Fruit fly (Drosophila melanogaster): Measurements from ENCODE around the gene CG33986.

CG33986 gene

DNA sequence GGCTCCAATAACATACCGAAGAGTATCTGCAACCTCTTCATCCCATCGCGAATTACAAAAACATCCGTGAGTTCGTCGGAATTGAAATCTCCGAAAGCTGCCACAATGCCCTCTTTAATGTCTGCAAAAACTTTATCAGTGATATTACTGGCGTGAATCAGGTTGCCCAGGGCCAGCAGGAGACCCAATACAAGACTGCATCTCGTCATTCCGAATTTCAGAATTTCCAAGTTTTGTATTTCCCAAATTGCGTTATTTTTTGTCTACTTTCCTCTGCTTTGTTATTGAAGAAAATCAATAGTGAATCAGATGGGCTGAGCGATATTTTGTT, 37.6 kb upstream of the CG33986 start:
- TF ChIP-seq CG32121 (GFP tag; IDR thresholded peaks at IDR 0.05), result no peak
- TF ChIP-seq CG8159 (tag; optimal IDR thresholded peaks at IDR 0.05), result no peak
- TF ChIP-seq CG9948 (tag; optimal IDR thresholded peaks at IDR 0.05), result no peak
- TF ChIP-seq CG13204 (GFP tag; optimal IDR thresholded peaks at IDR 0.05), result no peak
- TF ChIP-seq CG17806 (tag; optimal IDR thresholded peaks at IDR 0.05), result no peak
- TF ChIP-seq D1 (tag; optimal IDR thresholded peaks at IDR 0.05), result no peak
- TF ChIP-seq CG10348 (GFP tag; IDR thresholded peaks at IDR 0.05), result no peak
- no peak for TF ChIP-seq fd96Ca (GFP tag; IDR thresholded peaks at IDR 0.05)
- TF ChIP-seq CG12605 (GFP tag; IDR thresholded peaks at IDR 0.05), result no peak
- no peak for TF ChIP-seq Pif1A (GFP tag; optimal IDR thresholded peaks at IDR 0.05)
- no peak for TF ChIP-seq Pif1B (GFP tag; optimal IDR thresholded peaks at IDR 0.05)
- TF ChIP-seq CG34367 (tag; optimal IDR thresholded peaks at IDR 0.05), result no peak
- TF ChIP-seq CG4496 (GFP tag; IDR thresholded peaks at IDR 0.05), result no peak; the same call in 2 of the 3 replicates
- TF ChIP-seq Snoo (tag; optimal IDR thresholded peaks at IDR 0.05), result no peak
- TF ChIP-seq EcR (GFP tag; optimal IDR thresholded peaks at IDR 0.05), result no peak
- TF ChIP-seq Ets98B (GFP tag; IDR thresholded peaks at IDR 0.05), result no peak
- no peak for TF ChIP-seq rn (GFP tag; IDR thresholded peaks at IDR 0.05)
- TF ChIP-seq CG14655 (GFP tag; optimal IDR thresholded peaks at IDR 0.05), result no peak
- no peak for TF ChIP-seq CG15710 (tag; optimal IDR thresholded peaks at IDR 0.05)

DNA sequence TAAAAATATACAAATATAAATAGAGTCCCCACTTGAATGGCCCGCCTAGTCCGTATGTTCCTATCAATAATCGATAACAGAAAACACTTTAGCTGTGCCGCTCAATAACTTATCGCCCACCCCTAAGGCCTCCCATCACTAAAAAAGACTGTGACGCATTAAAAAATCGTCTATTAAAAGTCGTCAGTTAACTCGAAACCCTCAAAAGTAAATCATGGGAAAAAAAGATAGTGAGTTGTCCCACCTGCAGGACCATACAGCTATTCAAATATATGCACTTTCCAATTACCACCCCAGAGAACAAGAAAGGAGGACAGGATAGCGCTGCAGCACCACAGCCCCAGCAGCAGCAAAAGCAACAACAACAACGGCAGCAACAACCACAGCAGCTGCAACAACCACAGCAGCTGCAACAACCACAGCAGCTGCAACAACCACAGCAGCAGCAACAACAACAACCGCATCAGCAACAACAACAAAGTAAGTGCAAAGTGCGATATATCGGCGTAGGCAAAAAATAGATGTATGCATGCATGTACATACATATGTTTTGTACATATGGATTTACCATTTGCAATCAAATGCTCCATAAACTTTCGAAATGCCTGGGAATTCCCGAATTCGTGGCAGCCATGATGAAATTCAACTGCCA, 29.1 kb upstream of the CG33986 start, which contains the start of gene AGO2:
Gene AGO2, plus strand, starts transcription at position 121 of the 652 bp plus-strand sequence.
- TF ChIP-seq CG12605 (GFP tag; IDR thresholded peaks at IDR 0.05) (peak; percentile 92), CG8301 (tag; optimal IDR thresholded peaks at IDR 0.05) (peak; percentile 90), Pif1A (GFP tag; optimal IDR thresholded peaks at IDR 0.05) (peak; percentile 89), CG8159 (tag; optimal IDR thresholded peaks at IDR 0.05) (peak; percentile 75), Snoo (tag; optimal IDR thresholded peaks at IDR 0.05) (no peak), CG32121 (GFP tag; IDR thresholded peaks at IDR 0.05) (peak; percentile 93), CG10348 (GFP tag; IDR thresholded peaks at IDR 0.05) (no peak), CG13204 (GFP tag; optimal IDR thresholded peaks at IDR 0.05) (no peak), CG15710 (tag; optimal IDR thresholded peaks at IDR 0.05) (peak; percentile 25), Ets98B (GFP tag; IDR thresholded peaks at IDR 0.05) (peak; percentile 94), CG34367 (tag; optimal IDR thresholded peaks at IDR 0.05) (no peak), gl (tag; optimal IDR thresholded peaks at IDR 0.05) (peak; percentile 99), Pif1B (GFP tag; optimal IDR thresholded peaks at IDR 0.05) (no peak), rn (GFP tag; IDR thresholded peaks at IDR 0.05) (peak; percentile 82), CG4496 (GFP tag; IDR thresholded peaks at IDR 0.05) (peak; percentile 96), CG17806 (tag; optimal IDR thresholded peaks at IDR 0.05) (no peak), D1 (tag; optimal IDR thresholded peaks at IDR 0.05) (peak; percentile 64), CG14655 (GFP tag; optimal IDR thresholded peaks at IDR 0.05) (peak; percentile 94), fd96Ca (GFP tag; IDR thresholded peaks at IDR 0.05) (no peak), CG9948 (tag; optimal IDR thresholded peaks at IDR 0.05) (peak; percentile 51), EcR (GFP tag; optimal IDR thresholded peaks at IDR 0.05) (peak; percentile 44)

DNA sequence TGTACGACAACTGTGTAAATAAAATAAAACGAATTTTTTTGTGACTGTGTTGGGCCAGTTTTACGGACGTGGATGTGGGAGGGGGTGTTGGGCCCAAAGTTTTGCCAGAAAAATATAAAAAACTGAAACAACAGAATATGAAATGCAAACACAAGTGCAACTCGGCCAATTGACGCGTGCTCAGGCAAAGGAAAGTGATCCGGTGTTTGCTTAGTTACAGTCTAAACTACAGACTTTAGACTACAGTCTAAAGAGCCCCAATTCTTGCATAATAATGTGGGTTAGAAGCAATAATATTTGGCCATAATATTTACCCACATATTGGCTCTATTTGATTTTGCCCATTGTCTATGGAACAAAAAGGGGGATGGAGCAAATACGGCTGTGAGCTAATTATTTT, 23.8 kb upstream of the CG33986 start:
- TF ChIP-seq CG15710 (tag; optimal IDR thresholded peaks at IDR 0.05), result no peak
- no peak for TF ChIP-seq CG8301 (tag; optimal IDR thresholded peaks at IDR 0.05)
- TF ChIP-seq Pif1B (GFP tag; optimal IDR thresholded peaks at IDR 0.05), result no peak
- no peak for TF ChIP-seq Pif1A (GFP tag; optimal IDR thresholded peaks at IDR 0.05)
- TF ChIP-seq CG8159 (tag; optimal IDR thresholded peaks at IDR 0.05), result no peak
- no peak for TF ChIP-seq CG14655 (GFP tag; optimal IDR thresholded peaks at IDR 0.05)
- TF ChIP-seq gl (tag; optimal IDR thresholded peaks at IDR 0.05), result no peak
- no peak for TF ChIP-seq Snoo (tag; optimal IDR thresholded peaks at IDR 0.05)
- TF ChIP-seq D1 (tag; optimal IDR thresholded peaks at IDR 0.05), result no peak
- TF ChIP-seq CG9948 (tag; optimal IDR thresholded peaks at IDR 0.05), result no peak
- TF ChIP-seq EcR (GFP tag; optimal IDR thresholded peaks at IDR 0.05), result no peak
- TF ChIP-seq CG12605 (GFP tag; IDR thresholded peaks at IDR 0.05), result no peak
- no peak for TF ChIP-seq fd96Ca (GFP tag; IDR thresholded peaks at IDR 0.05)
- TF ChIP-seq rn (GFP tag; IDR thresholded peaks at IDR 0.05), result no peak
- no peak for TF ChIP-seq CG13204 (GFP tag; optimal IDR thresholded peaks at IDR 0.05)
- TF ChIP-seq CG4496 (GFP tag; IDR thresholded peaks at IDR 0.05), result no peak
- TF ChIP-seq CG32121 (GFP tag; IDR thresholded peaks at IDR 0.05), result no peak
- TF ChIP-seq Ets98B (GFP tag; IDR thresholded peaks at IDR 0.05), result no peak
- TF ChIP-seq CG17806 (tag; optimal IDR thresholded peaks at IDR 0.05), result no peak
- TF ChIP-seq CG10348 (GFP tag; IDR thresholded peaks at IDR 0.05), result no peak

DNA sequence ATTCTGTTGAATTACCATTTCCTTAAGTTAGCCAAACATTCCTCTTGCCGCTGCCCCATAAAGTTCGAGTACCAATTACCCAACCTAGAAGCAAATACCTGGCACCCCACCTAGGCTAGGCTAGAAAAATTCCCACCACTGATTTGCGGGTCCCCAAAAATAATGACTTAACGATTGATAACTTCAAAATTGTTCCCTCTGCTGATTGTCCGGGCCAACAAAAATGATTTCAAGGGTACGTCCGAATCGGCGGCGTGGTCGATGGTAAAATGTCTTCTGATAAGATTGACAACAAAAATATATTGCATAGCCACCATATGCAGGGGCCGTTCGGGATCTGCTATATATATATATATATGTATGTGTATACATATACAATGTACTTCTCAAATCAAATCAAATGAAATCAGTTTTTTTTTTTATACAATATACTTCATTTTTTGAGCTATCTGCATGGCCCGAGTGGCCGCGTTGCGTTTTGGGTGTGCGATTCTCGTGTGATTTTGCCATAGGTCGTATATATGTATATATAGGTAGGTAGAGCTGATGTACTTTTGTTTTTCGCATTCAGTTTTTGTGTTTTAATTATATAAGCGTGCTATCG, 22.2 kb upstream of the CG33986 start:
- TF ChIP-seq Ets98B (GFP tag; IDR thresholded peaks at IDR 0.05) (no peak), CG17806 (tag; optimal IDR thresholded peaks at IDR 0.05) (no peak), CG8301 (tag; optimal IDR thresholded peaks at IDR 0.05) (no peak), CG15710 (tag; optimal IDR thresholded peaks at IDR 0.05) (no peak), CG9948 (tag; optimal IDR thresholded peaks at IDR 0.05) (no peak), Pif1B (GFP tag; optimal IDR thresholded peaks at IDR 0.05) (no peak), Pif1A (GFP tag; optimal IDR thresholded peaks at IDR 0.05) (no peak), CG10348 (GFP tag; IDR thresholded peaks at IDR 0.05) (no peak), CG13204 (GFP tag; optimal IDR thresholded peaks at IDR 0.05) (no peak), CG32121 (GFP tag; IDR thresholded peaks at IDR 0.05) (no peak), CG34367 (tag; optimal IDR thresholded peaks at IDR 0.05) (no peak), Snoo (tag; optimal IDR thresholded peaks at IDR 0.05) (no peak), CG12605 (GFP tag; IDR thresholded peaks at IDR 0.05) (no peak), D1 (tag; optimal IDR thresholded peaks at IDR 0.05) (no peak), CG14655 (GFP tag; optimal IDR thresholded peaks at IDR 0.05) (no peak), CG4496 (GFP tag; IDR thresholded peaks at IDR 0.05) (no peak), fd96Ca (GFP tag; IDR thresholded peaks at IDR 0.05) (no peak), CG8159 (tag; optimal IDR thresholded peaks at IDR 0.05) (no peak), gl (tag; optimal IDR thresholded peaks at IDR 0.05) (no peak)
